Fruit fly (Drosophila melanogaster): Measurements from ENCODE around the gene ph-p.

DNA sequence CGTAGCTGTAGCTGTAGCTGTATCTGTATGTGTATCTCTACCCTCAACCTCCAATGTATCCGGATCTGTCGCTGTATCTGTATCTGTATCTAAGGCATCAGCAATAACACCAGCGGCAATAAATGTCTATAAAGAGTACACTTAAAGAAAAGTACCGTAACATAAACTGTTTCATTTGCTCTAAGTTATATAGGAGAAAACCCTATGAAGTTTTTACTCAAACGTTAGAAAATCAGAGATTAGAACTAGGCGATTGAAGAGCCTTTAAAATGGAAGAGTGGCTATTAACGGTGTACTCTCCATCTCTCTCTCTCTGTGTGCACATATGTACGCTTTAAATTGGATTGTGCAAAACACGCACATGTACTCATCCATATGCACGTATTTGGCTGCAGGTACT, 39.9 kb downstream of the ph-p start:
- no peak for TF ChIP-seq fd59A (GFP tag; optimal IDR thresholded peaks at IDR 0.05)
- TF ChIP-seq Eip75B (GFP tag; optimal IDR thresholded peaks at IDR 0.05), result no peak
- TF ChIP-seq Ets21C (GFP tag; optimal IDR thresholded peaks at IDR 0.05), result no peak
- TF ChIP-seq CG16779 (tag; optimal IDR thresholded peaks at IDR 0.05), result no peak
- TF ChIP-seq CG3032 (tag; optimal IDR thresholded peaks at IDR 0.05), result no peak
- TF ChIP-seq vri (GFP tag; optimal IDR thresholded peaks at IDR 0.05), result no peak
- TF ChIP-seq Gug (GFP tag; IDR thresholded peaks at IDR 0.05), result no peak
- no peak for TF ChIP-seq CG9139 (GFP tag; optimal IDR thresholded peaks at IDR 0.05)
- no peak for TF ChIP-seq pdm3 (GFP tag; optimal IDR thresholded peaks at IDR 0.05)

Data from whole organism, prepupa.